Worm (Caenorhabditis elegans) whole organism, L4/young adult: ENCODE results near the gene scl-2.

Experiments
- him-1 ChIP-seq: sonication (generic microtip); optimal IDR thresholded peaks from 2 replicates; lab custom pipeline; 2016; ENCODE audit warnings: missing genotype, missing genetic modification reagents, missing genetic modification characterization, missing compliant biosample characterization

Gene scl-2

DNA sequence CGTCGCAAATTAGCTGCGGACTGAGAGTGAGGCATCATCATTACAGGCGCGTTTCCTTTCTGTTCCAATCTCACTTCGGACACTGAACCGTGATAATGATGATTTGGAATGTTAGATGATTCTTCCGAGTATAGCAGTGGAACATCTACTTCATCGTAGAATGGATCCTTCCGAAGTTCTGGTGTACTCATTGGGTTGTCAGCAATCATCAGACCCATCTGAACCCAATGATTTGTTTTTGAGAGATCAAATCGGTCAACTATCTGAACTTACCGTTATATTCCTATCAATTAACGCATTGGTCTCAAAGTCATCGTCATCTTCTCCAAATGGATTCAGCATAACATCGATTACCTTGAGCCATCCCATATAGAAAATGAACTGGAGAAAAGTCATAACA lies 50.9 kb downstream of the scl-2 start:
- no peak for TF ChIP-seq him-1
